Fruit fly (Drosophila melanogaster): ENCODE measurements around the gene CG17544.
A peak's percentile ranks its signal among the peaks of the same experiment; 100 is the strongest.

Gene CG17544

dm6 chr2L:19423467-19424122, 25.3 kb upstream of the CG17544 start, which contains the start of the genes Alp12 and CG13085 (continued):
- TF ChIP-seq Lhr (GFP tag; optimal IDR thresholded peaks at IDR 0.05) = peak; percentile 95
- no peak for TF ChIP-seq sc (optimal IDR thresholded peaks at IDR 0.05)
- TF ChIP-seq sc (GFP tag; optimal IDR thresholded peaks at IDR 0.05) = peak; percentile 98
- TF ChIP-seq Xbp1 (GFP tag; optimal IDR thresholded peaks at IDR 0.05) = peak; percentile 98
- TF ChIP-seq CG2120 (GFP tag; optimal IDR thresholded peaks at IDR 0.05) = peak; percentile 98
- TF ChIP-seq klu (GFP tag; IDR thresholded peaks at IDR 0.05) = peak; percentile 95
- TF ChIP-seq lola (GFP tag; optimal IDR thresholded peaks at IDR 0.05) = peak in 2 of 3 experiments; percentile 49 to 97
- peak; percentile 96 for TF ChIP-seq gsb-n (tag; optimal IDR thresholded peaks at IDR 0.05)
- peak; percentile 89 for TF ChIP-seq eyg (GFP tag; optimal IDR thresholded peaks at IDR 0.05)
- TF ChIP-seq lmd (GFP tag; IDR thresholded peaks at IDR 0.05) = peak; percentile 98
- 0 out of 3 replicates have a peak, but pooled peaks have one; percentile 53 for TF ChIP-seq mld (GFP tag; IDR thresholded peaks at IDR 0.05; ENCODE audit: partially characterized antibody)
- TF ChIP-seq CG8478 (optimal IDR thresholded peaks at IDR 0.05) = no peak
- TF ChIP-seq zfh1 (GFP tag; IDR thresholded peaks at IDR 0.05) = peak; percentile 91
- TF ChIP-seq pho (GFP tag; optimal IDR thresholded peaks at IDR 0.05) = peak; percentile 95
- TF ChIP-seq CG7786 (GFP tag; optimal IDR thresholded peaks at IDR 0.05) = peak; percentile 92
- TF ChIP-seq Mrtf (GFP tag; IDR thresholded peaks at IDR 0.05) = peak; percentile 94
- peak; percentile 97 for TF ChIP-seq unpg (GFP tag; optimal IDR thresholded peaks at IDR 0.05)
- TF ChIP-seq wdn (GFP tag; IDR thresholded peaks at IDR 0.05) = peak; percentile 93
- TF ChIP-seq CG1529 (GFP tag; optimal IDR thresholded peaks at IDR 0.05) = peak; percentile 98
- peak; percentile 94 for TF ChIP-seq pum (GFP tag; optimal IDR thresholded peaks at IDR 0.05)
- TF ChIP-seq CG11247 (GFP tag; IDR thresholded peaks at IDR 0.05) = peak; percentile 92
- peak; percentile 75 for TF ChIP-seq CG10565 (GFP tag; optimal IDR thresholded peaks at IDR 0.05)
- peak; percentile 97 for TF ChIP-seq Ptx1 (GFP tag; IDR thresholded peaks at IDR 0.05)
- peak; percentile 96 for TF ChIP-seq Camta (GFP tag; optimal IDR thresholded peaks at IDR 0.05)
- TF ChIP-seq ATbp (GFP tag; optimal IDR thresholded peaks at IDR 0.05) = peak; percentile 97
- peak; percentile 51; the same call in 1 of the 2 replicates for TF ChIP-seq CG16779 (GFP tag; IDR thresholded peaks at IDR 0.05)
- TF ChIP-seq nom (GFP tag; optimal IDR thresholded peaks at IDR 0.05) = peak; percentile 83
- TF ChIP-seq CG10147 (GFP tag; optimal IDR thresholded peaks at IDR 0.05) = peak; percentile 98
- TF ChIP-seq slou (GFP tag; optimal IDR thresholded peaks at IDR 0.05) = peak; percentile 94
- TF ChIP-seq stc (GFP tag; IDR thresholded peaks at IDR 0.05) = peak; percentile 96
- no peak for TF ChIP-seq vnd (GFP tag; IDR thresholded peaks at IDR 0.05; ENCODE audit: partially characterized antibody)
- peak; percentile 97 for TF ChIP-seq CG13894 (tag; optimal IDR thresholded peaks at IDR 0.05)
- TF ChIP-seq fd96Cb (tag; optimal IDR thresholded peaks at IDR 0.05) = peak; percentile 97
- peak; percentile 89 for TF ChIP-seq ase (GFP tag; IDR thresholded peaks at IDR 0.05)
- no peak for TF ChIP-seq nerfin-2 (GFP tag; IDR thresholded peaks at IDR 0.05; ENCODE audit: partially characterized antibody)
- peak in 1 of 3 experiments; percentile 93 for TF ChIP-seq Stat92E (GFP tag; optimal IDR thresholded peaks at IDR 0.05)
- TF ChIP-seq prd (optimal IDR thresholded peaks at IDR 0.05) = no peak
- TF ChIP-seq prd (GFP tag; IDR thresholded peaks at IDR 0.05) = peak; percentile 97
- peak; percentile 98 for TF ChIP-seq phol (tag; optimal IDR thresholded peaks at IDR 0.05)
- peak; percentile 99 for TF ChIP-seq CG4328 (GFP tag; optimal IDR thresholded peaks at IDR 0.05)
- peak; percentile 87 for TF ChIP-seq corto (GFP tag; optimal IDR thresholded peaks at IDR 0.05)
- TF ChIP-seq aop (GFP tag; IDR thresholded peaks at IDR 0.05) = peak; percentile 36
- peak; percentile 98 for TF ChIP-seq CG11695 (GFP tag; IDR thresholded peaks at IDR 0.05)
- peak; percentile 94 for TF ChIP-seq ttk (GFP tag; IDR thresholded peaks at IDR 0.05)
- peak; percentile 87 for TF ChIP-seq CG8944 (GFP tag; optimal IDR thresholded peaks at IDR 0.05)
- peak; percentile 95 for TF ChIP-seq CG8290 (GFP tag; optimal IDR thresholded peaks at IDR 0.05)
- TF ChIP-seq CG8290 (tag; optimal IDR thresholded peaks at IDR 0.05) = peak; percentile 86 to 88
- TF ChIP-seq pfk (GFP tag; optimal IDR thresholded peaks at IDR 0.05) = peak; percentile 56
- TF ChIP-seq CG7839 (tag; optimal IDR thresholded peaks at IDR 0.05) = peak; percentile 98
- TF ChIP-seq Hr78 (GFP tag; optimal IDR thresholded peaks at IDR 0.05) = peak in 1 of 2 experiments; percentile 94
